Fruit fly (Drosophila melanogaster) whole organism, prepupa: ENCODE measurements around the gene CG10470.

Experiments
- CG10631 ChIP-seq: fragments of 200-800 bp; sonication (Bioruptor generic); optimal IDR thresholded peaks from 2 replicates; lab custom pipeline; 2016; ENCODE audit warnings: missing biosample characterization, missing genetic modification characterization
- CG10669 ChIP-seq: fragments of 200-800 bp; sonication (Bioruptor generic); optimal IDR thresholded peaks from 3 replicates; lab custom pipeline; 2018; ENCODE audit warnings: missing biosample characterization, mild to moderate bottlenecking, missing genetic modification characterization, moderate library complexity
- CG11294 ChIP-seq: fragments of 200-800 bp; sonication (Bioruptor generic); IDR thresholded peaks from 2 replicates; pipeline ENCODE4 v1.3.6; 2022; ENCODE audit warnings: missing biosample characterization, missing genetic modification characterization
- CG15336 ChIP-seq: fragments of 200-800 bp; sonication (Bioruptor generic); IDR thresholded peaks from 2 replicates; pipeline ENCODE4 v1.3.6; 2022; ENCODE audit warnings: missing biosample characterization, missing genetic modification characterization
- CG1621 ChIP-seq: fragments of 200-800 bp; sonication (Bioruptor generic); optimal IDR thresholded peaks from 3 replicates; lab custom pipeline; 2018; ENCODE audit warnings: missing biosample characterization, mild to moderate bottlenecking, missing genetic modification characterization
- CG16779 ChIP-seq: fragments of 200-800 bp; sonication (Bioruptor generic); optimal IDR thresholded peaks from 3 replicates; lab custom pipeline; 2017; ENCODE audit warnings: missing biosample characterization, mild to moderate bottlenecking, missing genetic modification characterization
- CG31627 ChIP-seq: fragments of 200-800 bp; sonication (Bioruptor generic); optimal IDR thresholded peaks from 3 replicates; lab custom pipeline; 2016; ENCODE audit warnings: missing biosample characterization, missing genetic modification characterization
- CG32006 ChIP-seq: fragments of 200-800 bp; sonication (Bioruptor generic); optimal IDR thresholded peaks from 3 replicates; lab custom pipeline; 2017; ENCODE audit warnings: missing biosample characterization, mild to moderate bottlenecking, missing genetic modification characterization
- CG34406 ChIP-seq: fragments of 200-800 bp; sonication (Bioruptor generic); optimal IDR thresholded peaks from 3 replicates; lab custom pipeline; 2016; ENCODE audit warnings: missing biosample characterization, missing genetic modification characterization
- CG6163 ChIP-seq: fragments of 200-800 bp; sonication (Bioruptor generic); IDR thresholded peaks from 3 replicates; pipeline ENCODE4 v1.3.6; 2022; ENCODE audit warnings: missing biosample characterization, missing genetic modification characterization
- CG6792 ChIP-seq: fragments of 200-800 bp; sonication (Bioruptor generic); optimal IDR thresholded peaks from 3 replicates; lab custom pipeline; 2016; ENCODE audit warnings: missing biosample characterization, missing genetic modification characterization
- CG6808 ChIP-seq: fragments of 200-800 bp; sonication (Bioruptor generic); optimal IDR thresholded peaks from 3 replicates; lab custom pipeline; 2017; ENCODE audit warnings: missing biosample characterization, missing genetic modification characterization, mild to moderate bottlenecking, moderate library complexity, missing genetic modification reagents
- CG6854 ChIP-seq: fragments of 200-800 bp; sonication (Bioruptor generic); optimal IDR thresholded peaks from 2 replicates; lab custom pipeline; 2017; ENCODE audit warnings: missing biosample characterization, mild to moderate bottlenecking, missing genetic modification characterization
- CG8119 ChIP-seq: fragments of 200-800 bp; sonication (Bioruptor generic); IDR thresholded peaks from 3 replicates; pipeline ENCODE4 v1.3.6; 2022; ENCODE audit warnings: missing biosample characterization, missing genetic modification characterization
- CG8319 ChIP-seq: fragments of 200-800 bp; sonication (Bioruptor generic); optimal IDR thresholded peaks from 3 replicates; lab custom pipeline; 2016; ENCODE audit warnings: missing biosample characterization, missing genetic modification characterization
- Eip75B ChIP-seq: fragments of 200-800 bp; sonication (Bioruptor generic); optimal IDR thresholded peaks from 3 replicates; lab custom pipeline; 2016; ENCODE audit warnings: missing biosample characterization, missing genetic modification characterization
- Eip78C ChIP-seq: fragments of 200-800 bp; sonication (Bioruptor generic); peaks from one replicate; lab custom pipeline; 2016; ENCODE audit warnings: missing biosample characterization, missing genetic modification characterization
- Eip93F ChIP-seq: fragments of 200-800 bp; sonication (Bioruptor generic); optimal IDR thresholded peaks from 2 replicates; lab custom pipeline; 2016; ENCODE audit warnings: missing biosample characterization, mild to moderate bottlenecking, missing genetic modification characterization
- Gug ChIP-seq: fragments of 200-800 bp; sonication (Bioruptor generic); IDR thresholded peaks from 2 replicates; pipeline ENCODE4 v1.3.6; 2022; ENCODE audit warnings: missing biosample characterization, missing genetic modification characterization
- Hr38 ChIP-seq: sonication (Bioruptor generic); optimal IDR thresholded peaks from 2 replicates; lab custom pipeline; 2016; ENCODE audit warnings: missing biosample characterization, missing genetic modification characterization
- Hr39 ChIP-seq: fragments of 200-800 bp; sonication (Bioruptor generic); optimal IDR thresholded peaks from 2 replicates; lab custom pipeline; 2016; ENCODE audit warnings: missing biosample characterization, missing genetic modification characterization
- Hr4 ChIP-seq: fragments of 200-800 bp; sonication (Bioruptor generic); optimal IDR thresholded peaks from 3 replicates; lab custom pipeline; 2016; ENCODE audit warnings: missing biosample characterization, missing genetic modification characterization
- Met ChIP-seq: fragments of 200-800 bp; sonication (Bioruptor generic); optimal IDR thresholded peaks from 3 replicates; lab custom pipeline; 2016; ENCODE audit warnings: missing biosample characterization, missing genetic modification characterization
- OdsH ChIP-seq: fragments of 200-800 bp; sonication (Bioruptor generic); optimal IDR thresholded peaks from 3 replicates; lab custom pipeline; 2016; ENCODE audit warnings: missing biosample characterization, missing genetic modification characterization
- Smox ChIP-seq: fragments of 200-800 bp; sonication (Bioruptor generic); optimal IDR thresholded peaks from 3 replicates; lab custom pipeline; 2016; ENCODE audit warnings: missing biosample characterization, missing genetic modification characterization
- Sox102F ChIP-seq: fragments of 200-800 bp; sonication (Bioruptor generic); optimal IDR thresholded peaks from 2 replicates; lab custom pipeline; 2016; ENCODE audit warnings: missing biosample characterization, mild to moderate bottlenecking, missing genetic modification characterization
- achi ChIP-seq: fragments of 200-800 bp; sonication (Bioruptor generic); optimal IDR thresholded peaks from 3 replicates; lab custom pipeline; 2016; ENCODE audit warnings: missing biosample characterization, missing genetic modification characterization
- cyc ChIP-seq: fragments of 200-800 bp; sonication (Bioruptor generic); optimal IDR thresholded peaks from 3 replicates; lab custom pipeline; 2016; ENCODE audit warnings: missing biosample characterization, missing genetic modification characterization
- dac ChIP-seq: fragments of 200-800 bp; sonication (Bioruptor generic); optimal IDR thresholded peaks from 2 replicates; lab custom pipeline; 2017; ENCODE audit warnings: missing biosample characterization, mild to moderate bottlenecking, missing genetic modification characterization
- dsx ChIP-seq: fragments of 200-800 bp; optimal IDR thresholded peaks from 3 replicates; lab custom pipeline; 2019; ENCODE audit warnings: missing biosample characterization, mild to moderate bottlenecking, missing genetic modification characterization, moderate library complexity; ENCODE audit not compliant: poor library complexity, severe bottlenecking
- esn ChIP-seq: fragments of 200-800 bp; sonication (Bioruptor generic); optimal IDR thresholded peaks from 2 replicates; lab custom pipeline; 2016; ENCODE audit warnings: missing biosample characterization, mild to moderate bottlenecking, missing genetic modification characterization, moderate library complexity
- fkh ChIP-seq: fragments of 200-800 bp; sonication (Bioruptor generic); optimal IDR thresholded peaks from 3 replicates; lab custom pipeline; 2017; ENCODE audit warnings: missing biosample characterization, mild to moderate bottlenecking, missing genetic modification characterization, moderate library complexity
- lz ChIP-seq: fragments of 200-800 bp; sonication (Bioruptor generic); optimal IDR thresholded peaks from 3 replicates; lab custom pipeline; 2016; ENCODE audit warnings: missing biosample characterization, missing genetic modification characterization
- pdm3 ChIP-seq: fragments of 200-800 bp; sonication (Bioruptor generic); optimal IDR thresholded peaks from 3 replicates; lab custom pipeline; 2016; ENCODE audit warnings: missing biosample characterization, missing genetic modification characterization
- ss ChIP-seq, 2 experiments: fragments of 200-800 bp; sonication (Bioruptor generic); optimal IDR thresholded peaks; 2 replicates in 1 of 2; 3 replicates in 1 of 2; lab custom pipeline; 2017 to 2018; ENCODE audit warnings: mild to moderate bottlenecking in 2 of 2, missing biosample characterization in 2 of 2, missing genetic modification characterization in 2 of 2, moderate library complexity in 1 of 2
- svp ChIP-seq: fragments of 200-800 bp; sonication (Bioruptor generic); peaks from one replicate; lab custom pipeline; 2016; ENCODE audit warnings: missing biosample characterization, missing genetic modification characterization
- topi ChIP-seq: fragments of 200-800 bp; sonication (Bioruptor generic); optimal IDR thresholded peaks from 3 replicates; lab custom pipeline; 2016; ENCODE audit warnings: missing biosample characterization, missing genetic modification characterization
- vri ChIP-seq: fragments of 200-800 bp; sonication (Bioruptor generic); optimal IDR thresholded peaks from 3 replicates; lab custom pipeline; 2016; ENCODE audit warnings: missing biosample characterization, mild to moderate bottlenecking, missing genetic modification characterization

CG10470 gene

DNA sequence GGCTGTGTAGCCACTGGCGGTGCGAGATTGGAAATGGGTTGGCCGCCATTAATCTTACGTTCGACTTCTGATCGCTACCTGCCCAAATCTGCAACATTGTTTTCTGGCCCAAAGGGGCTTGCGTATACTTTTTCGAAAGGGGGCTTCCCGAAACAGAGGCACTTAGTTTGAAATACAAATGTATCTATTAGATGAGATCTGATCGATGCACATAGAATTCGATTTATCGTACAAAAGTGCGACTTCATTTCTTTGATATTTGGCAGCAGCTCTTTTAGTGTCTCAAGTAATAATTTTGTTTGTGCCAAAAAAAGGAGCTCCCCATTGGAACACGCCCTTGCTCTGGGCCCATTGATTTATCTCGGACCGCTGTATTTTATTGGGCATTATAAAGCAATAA is 22.8 kb downstream of the CG10470 start:
- TF ChIP-seq CG10631, result no peak
- TF ChIP-seq CG10669 (GFP tag; lab: Kevin White, UChicago), result no peak
- TF ChIP-seq lz (GFP tag; lab: Kevin White, UChicago), result peak; percentile 5
- no peak for TF ChIP-seq Hr38 (GFP tag; lab: Kevin White, UChicago)
- TF ChIP-seq Hr39 (GFP tag; lab: Kevin White, UChicago), result peak; percentile 9
- TF ChIP-seq Met (GFP tag; lab: Kevin White, UChicago), result peak; percentile 25
- peak; percentile 15 for TF ChIP-seq esn (GFP tag; lab: Kevin White, UChicago)
- no peak for TF ChIP-seq CG6792 (GFP tag; lab: Kevin White, UChicago)
- peak; percentile 82 for TF ChIP-seq dsx
- no peak for TF ChIP-seq CG15336 (GFP tag; lab: Robert Waterston, UW)
- TF ChIP-seq svp (GFP tag; lab: Kevin White, UChicago), result peak; percentile 62
- TF ChIP-seq Eip75B, result no peak
- no peak for TF ChIP-seq dac (GFP tag; lab: Kevin White, UChicago)
- TF ChIP-seq topi (GFP tag; lab: Kevin White, UChicago), result peak; percentile 20
- TF ChIP-seq Smox (GFP tag; lab: Kevin White, UChicago), result peak; percentile 21
- no peak for TF ChIP-seq CG8119 (GFP tag; lab: Robert Waterston, UW)
- TF ChIP-seq Eip78C (GFP tag; lab: Kevin White, UChicago), result peak; percentile 56

DNA sequence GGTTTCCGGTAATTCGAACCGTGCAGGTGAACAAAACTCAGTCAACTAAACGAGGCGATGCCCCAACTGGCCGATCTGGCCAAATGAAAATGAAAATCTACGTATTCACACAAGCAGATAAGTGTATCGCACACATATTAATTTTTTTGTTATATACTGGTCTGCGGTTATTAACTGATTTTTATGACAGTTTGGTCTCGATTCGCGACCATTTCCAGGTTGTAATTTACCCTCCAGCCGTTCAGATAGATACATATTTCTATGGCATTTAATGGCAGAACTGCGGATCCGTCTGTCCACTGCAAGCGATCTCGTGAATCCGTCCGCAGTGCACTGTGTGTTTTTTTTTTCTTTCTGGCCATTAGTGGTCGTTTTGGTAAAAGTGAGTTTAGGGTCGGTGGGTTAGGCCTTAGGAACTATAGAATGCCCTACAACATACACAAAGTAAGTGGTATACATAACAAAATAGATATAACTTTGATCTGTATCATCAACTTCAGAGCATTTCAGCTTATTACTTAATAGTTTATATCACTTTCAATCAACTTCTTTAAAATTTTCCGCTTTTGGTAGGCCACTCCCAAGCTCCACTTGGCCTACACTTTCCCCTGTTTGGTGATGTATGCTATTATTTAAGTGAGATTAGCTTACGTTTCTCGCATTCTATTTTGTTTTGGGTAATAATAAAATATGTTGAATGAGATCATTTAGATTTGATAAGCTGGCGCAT is 25.4 kb downstream of the CG10470 start, which contains the start of gene CG17572:
CG17572 (minus strand) TSS at position 51 of the 730 bp plus-strand sequence.
- peak; percentile 13 for TF ChIP-seq Eip78C (GFP tag; lab: Kevin White, UChicago)
- no peak for TF ChIP-seq CG31627 (GFP tag; lab: Kevin White, UChicago)

DNA sequence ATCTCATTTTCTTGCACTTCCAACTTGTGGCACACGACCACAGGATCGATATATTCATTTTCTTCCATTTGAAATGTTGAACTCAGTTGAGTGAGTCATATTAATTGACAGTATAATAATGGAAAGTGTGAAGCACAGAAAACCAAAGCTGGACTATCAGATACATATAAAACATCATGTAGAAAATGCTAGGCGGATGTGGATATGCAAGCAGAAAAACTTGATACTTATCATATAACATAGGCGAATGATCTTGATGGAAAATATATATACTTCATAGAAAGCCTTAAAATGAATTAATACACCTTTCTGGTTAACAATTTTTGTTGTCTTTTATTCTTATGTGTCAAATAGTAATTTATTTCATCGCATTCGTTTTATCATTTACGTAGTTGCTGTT is 30.1 kb downstream of the CG10470 start, which contains the start of gene CG10700:
CG10700 (minus strand) TSS at position 101 of the 400 bp plus-strand sequence.
- TF ChIP-seq CG8319 (GFP tag; lab: Kevin White, UChicago) (no peak), CG16779 (no peak), pdm3 (no peak)

DNA sequence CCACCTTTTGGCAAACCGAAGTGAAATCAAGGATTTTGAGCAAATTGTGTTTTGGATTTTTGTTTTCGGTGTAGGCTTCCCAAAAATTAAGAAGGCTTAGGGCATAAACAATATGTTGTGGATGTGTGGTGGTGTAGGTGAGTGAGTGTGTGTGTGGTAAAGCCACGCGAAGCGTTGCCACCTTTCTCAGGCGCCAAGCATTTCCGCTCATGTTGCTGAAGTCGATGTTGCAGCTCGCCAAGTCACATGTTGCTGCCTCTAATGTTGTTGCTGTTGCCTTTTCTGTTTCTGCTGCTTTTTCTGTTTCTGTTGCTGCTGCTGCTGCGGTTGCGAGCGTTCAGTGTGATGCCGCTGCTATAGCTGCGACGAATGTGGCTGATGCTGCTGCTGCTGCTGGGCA is 30.9 kb downstream of the CG10470 start:
- TF ChIP-seq Hr38 (GFP tag; lab: Kevin White, UChicago) (no peak), ss (GFP tag; optimal IDR thresholded peaks at IDR 0.05; lab: Kevin White, UChicago) (no peak)

DNA sequence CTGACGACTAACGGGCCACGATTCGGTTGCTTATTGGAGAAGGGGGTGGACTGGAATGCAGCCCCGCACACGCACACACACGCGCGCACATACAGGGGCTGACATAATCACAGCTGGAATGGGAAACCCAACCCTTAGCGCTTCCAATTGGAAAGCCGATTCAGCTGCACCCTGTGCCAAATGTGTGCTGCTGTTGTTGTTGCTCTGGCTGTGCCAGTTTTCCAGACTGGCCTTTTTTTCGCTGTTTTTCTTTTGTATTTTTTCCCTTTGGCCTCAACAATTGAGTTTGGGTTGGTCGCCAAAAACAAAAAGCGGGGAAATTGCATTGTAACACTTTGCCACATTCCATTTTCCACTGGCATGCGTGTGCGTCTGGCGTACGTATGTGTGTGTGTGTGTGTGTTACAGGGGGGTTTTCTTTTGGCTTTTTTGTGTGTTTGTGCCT is 34.5 kb downstream of the CG10470 start:
- no peak for TF ChIP-seq cyc
- TF ChIP-seq CG32006, result no peak
- TF ChIP-seq CG6163 (GFP tag; lab: Robert Waterston, UW), result 0 out of 3 replicates have a peak, but pooled peaks have one; percentile 21

DNA sequence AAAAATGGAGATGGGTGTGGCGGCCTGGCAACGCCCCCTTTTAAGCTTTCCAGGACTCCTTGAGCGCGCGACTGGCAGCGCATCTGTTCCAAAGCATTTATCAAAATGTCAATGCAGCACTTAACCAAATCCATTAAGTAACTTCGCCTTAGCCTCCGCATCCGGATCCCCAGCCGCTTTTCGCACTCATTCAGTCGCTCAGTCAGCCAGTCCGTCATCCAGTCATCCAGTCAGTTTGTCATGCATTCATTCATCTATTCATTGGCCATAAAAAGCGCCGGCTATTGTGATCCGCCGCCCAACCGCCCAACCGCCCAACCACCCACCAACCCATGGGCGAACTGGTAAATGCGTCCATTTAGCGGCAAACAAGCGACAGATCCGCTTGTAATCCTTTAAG is 40.0 kb downstream of the CG10470 start:
- TF ChIP-seq Gug (no peak), achi (GFP tag; lab: Kevin White, UChicago) (no peak)

DNA sequence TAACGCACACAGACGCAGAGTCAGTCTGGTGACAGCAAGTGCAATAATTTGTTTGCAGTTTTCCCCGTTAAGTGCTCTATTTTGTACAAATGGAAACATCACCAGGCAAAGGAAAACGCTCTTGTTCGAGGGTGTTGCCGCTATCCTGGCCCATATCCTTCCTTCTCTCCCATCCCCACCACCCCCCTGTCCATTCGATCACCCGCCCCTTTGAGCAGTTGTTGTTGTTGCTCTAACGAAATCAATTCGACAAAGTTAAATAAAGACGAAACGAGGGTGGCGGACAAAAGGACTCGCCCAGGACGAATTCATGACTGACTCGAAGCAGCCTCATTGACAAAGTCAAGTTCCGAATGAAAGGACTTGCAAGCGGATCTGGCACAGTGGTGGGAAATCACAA is 40.5 kb downstream of the CG10470 start:
- TF ChIP-seq lz (GFP tag; lab: Kevin White, UChicago) (no peak), CG11294 (GFP tag; lab: Robert Waterston, UW) (no peak), CG16779 (no peak), Eip93F (no peak), OdsH (GFP tag; lab: Kevin White, UChicago) (no peak), CG6163 (GFP tag; lab: Robert Waterston, UW) (no peak), CG10669 (GFP tag; lab: Kevin White, UChicago) (no peak), vri (no peak), ss (GFP tag; optimal IDR thresholded peaks at IDR 0.05; lab: Kevin White, UChicago) (no peak), CG6808 (GFP tag; lab: Kevin White, UChicago) (no peak), Sox102F (GFP tag; lab: Kevin White, UChicago) (no peak), fkh (GFP tag; lab: Kevin White, UChicago) (no peak), CG6854 (GFP tag; lab: Kevin White, UChicago) (no peak), CG34406 (GFP tag; lab: Kevin White, UChicago) (no peak), Eip78C (GFP tag; lab: Kevin White, UChicago) (no peak), Hr4 (GFP tag; lab: Kevin White, UChicago) (no peak), CG1621 (no peak), CG15336 (GFP tag; lab: Robert Waterston, UW) (no peak)
